Fruit fly (Drosophila melanogaster) whole organism, embryonic: ENCODE results near the gene CG7483.

ENCODE experiments used
- Abd-B ChIP-seq: fragments of 200-800 bp; sonication (Bioruptor generic); optimal IDR thresholded peaks from 2 replicates; lab custom pipeline; 2018; ENCODE audit warnings: missing biosample characterization, mild to moderate bottlenecking, missing genetic modification characterization, moderate library complexity
- Ada2b ChIP-seq: fragments of 200-800 bp; sonication (Bioruptor generic); IDR thresholded peaks from 2 replicates; pipeline ENCODE4 v1.3.6; 2022; ENCODE audit warnings: missing biosample characterization, missing genetic modification characterization
- BtbVII ChIP-seq: fragments of 200-800 bp; sonication (Bioruptor generic); optimal IDR thresholded peaks from 3 replicates; lab custom pipeline; 2017; ENCODE audit warnings: missing biosample characterization, mild to moderate bottlenecking, missing genetic modification characterization
- CG11696 ChIP-seq: fragments of 200-800 bp; sonication (Bioruptor generic); IDR thresholded peaks from 2 replicates; pipeline ENCODE4 v1.3.6; 2022; ENCODE audit warnings: missing biosample characterization, missing genetic modification characterization
- CG14710 ChIP-seq: fragments of 200-800 bp; sonication (Bioruptor generic); optimal IDR thresholded peaks from 3 replicates; lab custom pipeline; 2019; ENCODE audit warnings: missing biosample characterization, mild to moderate bottlenecking, missing genetic modification characterization, moderate library complexity
- CG15269 ChIP-seq: fragments of 200-800 bp; sonication (Bioruptor generic); optimal IDR thresholded peaks from 2 replicates; lab custom pipeline; 2018; ENCODE audit warnings: missing biosample characterization, mild to moderate bottlenecking, missing genetic modification characterization, moderate library complexity
- CG1529 ChIP-seq: fragments of 200-800 bp; sonication (Bioruptor generic); optimal IDR thresholded peaks from 3 replicates; lab custom pipeline; 2018; ENCODE audit warnings: missing biosample characterization, missing genetic modification characterization
- CG17912 ChIP-seq: fragments of 200-800 bp; sonication (Bioruptor generic); optimal IDR thresholded peaks from 2 replicates; lab custom pipeline; 2018; ENCODE audit warnings: missing biosample characterization, mild to moderate bottlenecking, missing genetic modification characterization
- CG18599 ChIP-seq: fragments of 200-800 bp; sonication (Bioruptor generic); optimal IDR thresholded peaks from 3 replicates; lab custom pipeline; 2017; ENCODE audit warnings: missing biosample characterization, missing genetic modification characterization, mild to moderate bottlenecking, moderate library complexity, missing genetic modification reagents
- CG2129 ChIP-seq: fragments of 200-800 bp; sonication (Bioruptor generic); IDR thresholded peaks from 2 replicates; pipeline ENCODE4 v1.3.6; 2022; ENCODE audit warnings: missing biosample characterization, missing genetic modification characterization; ENCODE audit not compliant: partially characterized antibody
- CG31388 ChIP-seq: fragments of 200-800 bp; sonication (Bioruptor generic); optimal IDR thresholded peaks from 2 replicates; lab custom pipeline; 2016; ENCODE audit warnings: missing biosample characterization, missing genetic modification characterization
- CG34422 ChIP-seq: fragments of 200-800 bp; sonication (Bioruptor generic); IDR thresholded peaks from 3 replicates; pipeline ENCODE4 v1.3.6; 2022; ENCODE audit warnings: missing biosample characterization, missing genetic modification characterization
- CG4282 ChIP-seq: fragments of 200-800 bp; sonication (Bioruptor generic); optimal IDR thresholded peaks from 2 replicates; lab custom pipeline; 2016; ENCODE audit warnings: missing biosample characterization, missing genetic modification characterization
- CG4707 ChIP-seq: fragments of 200-800 bp; sonication (Bioruptor generic); optimal IDR thresholded peaks from 2 replicates; lab custom pipeline; 2018; ENCODE audit warnings: missing biosample characterization, mild to moderate bottlenecking, missing genetic modification characterization, moderate library complexity
- CG6272 ChIP-seq: fragments of 200-800 bp; sonication (Bioruptor generic); IDR thresholded peaks from 2 replicates; pipeline ENCODE4 v1.3.6; 2022; ENCODE audit warnings: missing biosample characterization, missing genetic modification characterization
- CG6654 ChIP-seq: fragments of 200-800 bp; sonication (Bioruptor generic); optimal IDR thresholded peaks from 2 replicates; lab custom pipeline; 2017; ENCODE audit warnings: missing biosample characterization, mild to moderate bottlenecking, missing genetic modification characterization
- CG7786 ChIP-seq: fragments of 200-800 bp; sonication (Bioruptor generic); optimal IDR thresholded peaks from 2 replicates; lab custom pipeline; 2016; ENCODE audit warnings: missing biosample characterization, missing genetic modification characterization
- CG8290 ChIP-seq, 3 experiments: fragments of 200-800 bp; sonication (Bioruptor generic); optimal IDR thresholded peaks; 2 replicates each; lab custom pipeline; 2016 to 2019; ENCODE audit warnings: missing biosample characterization in 3 of 3, missing genetic modification characterization in 3 of 3, mild to moderate bottlenecking in 2 of 3, moderate library complexity in 1 of 3
- CG9609 ChIP-seq: fragments of 200-800 bp; sonication (Bioruptor generic); optimal IDR thresholded peaks from 3 replicates; lab custom pipeline; 2016; ENCODE audit warnings: missing biosample characterization, missing genetic modification characterization
- Dbx ChIP-seq: fragments of 200-800 bp; sonication (Bioruptor generic); IDR thresholded peaks from 3 replicates; pipeline ENCODE4 v1.3.6; 2022; ENCODE audit warnings: missing biosample characterization, missing genetic modification characterization
- Dp ChIP-seq: fragments of 200-800 bp; sonication (Bioruptor generic); optimal IDR thresholded peaks from 2 replicates; lab custom pipeline; 2018; ENCODE audit warnings: missing biosample characterization, mild to moderate bottlenecking, missing genetic modification characterization, moderate library complexity
- E2f1 ChIP-seq: fragments of 200-800 bp; sonication (Bioruptor generic); IDR thresholded peaks from 2 replicates; pipeline ENCODE4 v1.3.6; 2022; ENCODE audit warnings: missing biosample characterization, missing genetic modification characterization
- HLH4C ChIP-seq: fragments of 200-800 bp; sonication (Bioruptor generic); IDR thresholded peaks from 3 replicates; pipeline ENCODE4 v1.3.6; 2022; ENCODE audit warnings: missing biosample characterization, missing genetic modification characterization; ENCODE audit not compliant: partially characterized antibody
- Hr39 ChIP-seq: fragments of >200 bp; optimal IDR thresholded peaks from 2 replicates; lab custom pipeline; 2017
- Mad ChIP-seq: fragments of 200-800 bp; sonication (Bioruptor generic); optimal IDR thresholded peaks from 2 replicates; lab custom pipeline; 2016; ENCODE audit warnings: missing biosample characterization, missing genetic modification characterization
- Mes4 ChIP-seq: fragments of 200-800 bp; sonication (Bioruptor generic); optimal IDR thresholded peaks from 2 replicates; lab custom pipeline; 2016; ENCODE audit warnings: missing biosample characterization, missing genetic modification characterization
- Nf-YB ChIP-seq: fragments of 200-800 bp; sonication (Bioruptor generic); optimal IDR thresholded peaks from 3 replicates; lab custom pipeline; 2019; ENCODE audit warnings: missing biosample characterization, mild to moderate bottlenecking, missing genetic modification characterization, moderate library complexity
- Oaz ChIP-seq: fragments of 200-800 bp; sonication (Bioruptor generic); IDR thresholded peaks from 2 replicates; pipeline ENCODE4 v1.3.6; 2022; ENCODE audit warnings: missing biosample characterization, missing genetic modification characterization
- Optix ChIP-seq: fragments of 200-800 bp; sonication (Bioruptor generic); IDR thresholded peaks from 3 replicates; pipeline ENCODE4 v1.3.6; 2022; ENCODE audit warnings: missing biosample characterization, missing genetic modification characterization
- Spps ChIP-seq: fragments of 200-800 bp; sonication (Bioruptor generic); optimal IDR thresholded peaks from 2 replicates; lab custom pipeline; 2018; ENCODE audit warnings: missing biosample characterization, mild to moderate bottlenecking, missing genetic modification characterization
- Stat92E ChIP-seq, 3 experiments: fragments of >200 bp in 2 of 3; fragments of 200-800 bp in 1 of 3; sonication (Bioruptor generic) in 1 of 3; optimal IDR thresholded peaks; 2 replicates each; lab custom pipeline; 2017 to 2019; ENCODE audit warnings: missing biosample characterization in 3 of 3, missing genetic modification characterization in 3 of 3, mild to moderate bottlenecking in 1 of 3, moderate library complexity in 1 of 3
- Taf1 ChIP-seq: fragments of 200-800 bp; sonication (Bioruptor generic); IDR thresholded peaks from 2 replicates; pipeline ENCODE4 v1.3.6; 2022; ENCODE audit warnings: missing biosample characterization, missing genetic modification characterization
- Tbp ChIP-seq: fragments of >200 bp; optimal IDR thresholded peaks from 2 replicates; lab custom pipeline; 2018; ENCODE audit warnings: missing biosample characterization, missing genetic modification characterization
- Trl ChIP-seq, 3 experiments: fragments of >200 bp in 2 of 3; fragments of 200-800 bp in 1 of 3; sonication (Bioruptor generic) in 1 of 3; optimal IDR thresholded peaks; 2 replicates in 1 of 3; 3 replicates in 2 of 3; lab custom pipeline; 2016 to 2017; ENCODE audit warnings: missing biosample characterization in 1 of 3, missing genetic modification characterization in 1 of 3
- Xrp1 ChIP-seq: fragments of 200-800 bp; sonication (Bioruptor generic); IDR thresholded peaks from 2 replicates; pipeline ENCODE4 v1.3.6; 2022; ENCODE audit warnings: missing biosample characterization, missing genetic modification characterization
- YL-1 ChIP-seq: fragments of 200-800 bp; sonication (Bioruptor generic); optimal IDR thresholded peaks from 3 replicates; lab custom pipeline; 2017; ENCODE audit warnings: missing biosample characterization, mild to moderate bottlenecking, missing genetic modification characterization
- ab ChIP-seq: fragments of 200-800 bp; sonication (Bioruptor generic); optimal IDR thresholded peaks from 2 replicates; lab custom pipeline; 2016; ENCODE audit warnings: missing biosample characterization, missing genetic modification characterization
- bsh ChIP-seq, 2 experiments: fragments of 200-800 bp; sonication (Bioruptor generic); optimal IDR thresholded peaks; 2 replicates each; lab custom pipeline; 2017 to 2018; ENCODE audit warnings: mild to moderate bottlenecking in 2 of 2, missing biosample characterization in 2 of 2, missing genetic modification characterization in 2 of 2, moderate library complexity in 1 of 2
- fd96Cb ChIP-seq: fragments of 200-800 bp; sonication (Bioruptor generic); optimal IDR thresholded peaks from 2 replicates; lab custom pipeline; 2018; ENCODE audit warnings: missing biosample characterization, mild to moderate bottlenecking, missing genetic modification characterization, moderate library complexity
- fu2 ChIP-seq: fragments of 200-800 bp; sonication (Bioruptor generic); optimal IDR thresholded peaks from 2 replicates; lab custom pipeline; 2016; ENCODE audit warnings: missing biosample characterization, missing genetic modification characterization
- knrl ChIP-seq: fragments of 200-800 bp; sonication (Bioruptor generic); IDR thresholded peaks from 3 replicates; pipeline ENCODE4 v1.3.6; 2022; ENCODE audit warnings: missing biosample characterization, missing genetic modification characterization; ENCODE audit not compliant: partially characterized antibody
- lilli ChIP-seq: fragments of 200-800 bp; sonication (Bioruptor generic); optimal IDR thresholded peaks from 3 replicates; lab custom pipeline; 2016; ENCODE audit warnings: missing biosample characterization, missing genetic modification characterization
- lola ChIP-seq, 3 experiments: fragments of >200 bp in 2 of 3; fragments of 200-800 bp in 1 of 3; sonication (Bioruptor generic) in 1 of 3; optimal IDR thresholded peaks; 2 replicates each; lab custom pipeline; 2017 to 2019; ENCODE audit warnings: missing biosample characterization in 3 of 3, missing genetic modification characterization in 3 of 3, mild to moderate bottlenecking in 1 of 3, moderate library complexity in 1 of 3
- pb ChIP-seq: fragments of 200-800 bp; sonication (Bioruptor generic); optimal IDR thresholded peaks from 3 replicates; lab custom pipeline; 2016; ENCODE audit warnings: missing biosample characterization, missing genetic modification characterization
- pita ChIP-seq: fragments of 200-800 bp; sonication (Bioruptor generic); optimal IDR thresholded peaks from 2 replicates; lab custom pipeline; 2017; ENCODE audit warnings: missing biosample characterization, mild to moderate bottlenecking, missing genetic modification characterization
- repo ChIP-seq: fragments of 200-800 bp; sonication (Bioruptor generic); optimal IDR thresholded peaks from 2 replicates; lab custom pipeline; 2016; ENCODE audit warnings: missing biosample characterization, missing genetic modification characterization
- ro ChIP-seq: fragments of 200-800 bp; sonication (Bioruptor generic); IDR thresholded peaks from 2 replicates; pipeline ENCODE4 v1.3.6; 2022; ENCODE audit warnings: missing biosample characterization, missing genetic modification characterization
- salm ChIP-seq: fragments of 200-800 bp; sonication (Bioruptor generic); optimal IDR thresholded peaks from 2 replicates; lab custom pipeline; 2018; ENCODE audit warnings: missing biosample characterization, mild to moderate bottlenecking, missing genetic modification characterization
- slou ChIP-seq: fragments of 200-800 bp; sonication (Bioruptor generic); optimal IDR thresholded peaks from 3 replicates; lab custom pipeline; 2016; ENCODE audit warnings: missing biosample characterization, missing genetic modification characterization
- trem ChIP-seq: fragments of 200-800 bp; optimal IDR thresholded peaks from 3 replicates; lab custom pipeline; 2019; ENCODE audit warnings: missing biosample characterization, mild to moderate bottlenecking, missing genetic modification characterization, moderate library complexity
- ttk ChIP-seq: fragments of 200-800 bp; sonication (Bioruptor generic); IDR thresholded peaks from 2 replicates; pipeline ENCODE4 v2.1.2; 2022; ENCODE audit warnings: missing biosample characterization, missing genetic modification characterization

The CG7483 gene

DNA sequence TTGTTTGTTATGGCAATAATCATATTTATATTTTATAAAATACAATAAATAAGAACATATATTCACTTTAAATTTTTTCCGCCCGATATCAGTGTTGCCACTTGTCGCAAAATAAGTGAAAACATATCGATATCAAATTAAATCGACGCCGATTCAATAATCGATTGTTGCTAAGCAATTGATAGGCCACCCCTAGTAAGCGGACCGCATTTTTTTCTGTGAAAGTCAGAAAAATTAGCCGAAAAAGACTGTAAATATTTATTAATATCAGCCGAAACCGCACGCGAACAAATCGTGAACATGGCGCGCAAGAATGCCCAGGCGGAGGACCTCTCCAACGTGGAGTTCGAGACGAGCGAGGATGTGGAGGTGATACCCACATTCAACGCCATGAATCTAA is at the start of gene CG7483 (continued):
- TF ChIP-seq lilli (GFP tag; lab: Kevin White, UChicago) (no peak), Spps (tag; lab: Kevin White, UChicago) (no peak), CG1529 (no peak), CG2129 (peak; percentile 66), CG18599 (no peak), pita (GFP tag; lab: Kevin White, UChicago) (no peak), fu2 (no peak), Abd-B (GFP tag; lab: Kevin White, UChicago) (no peak), pb (GFP tag; lab: Kevin White, UChicago) (no peak), bsh (GFP tag; optimal IDR thresholded peaks at IDR 0.05; lab: Kevin White, UChicago) (no peak), BtbVII (GFP tag; lab: Kevin White, UChicago) (no peak), Oaz (no peak), trem (tag; lab: Kevin White, UChicago) (peak; percentile 58), Tbp (GFP tag; lab: Kevin White, UChicago) (no peak), CG4707 (GFP tag; lab: Kevin White, UChicago) (no peak), Mes4 (GFP tag; lab: Kevin White, UChicago) (no peak), CG15269 (tag; lab: Kevin White, UChicago) (no peak), CG14710 (tag; lab: Kevin White, UChicago) (peak; percentile 55), Ada2b (GFP tag; lab: Robert Waterston, UW) (no peak), E2f1 (GFP tag; lab: Robert Waterston, UW) (no peak), ro (GFP tag; lab: Robert Waterston, UW) (no peak), CG6272 (GFP tag; lab: Robert Waterston, UW) (no peak), slou (GFP tag; lab: Kevin White, UChicago) (no peak), Taf1 (GFP tag; lab: Robert Waterston, UW) (no peak), HLH4C (GFP tag; lab: Robert Waterston, UW) (peak; percentile 82), ab (GFP tag; lab: Kevin White, UChicago) (no peak), CG4282 (GFP tag; lab: Kevin White, UChicago) (no peak), CG8290 (GFP tag; optimal IDR thresholded peaks at IDR 0.05; lab: Kevin White, UChicago) (no peak), CG8290 (tag; optimal IDR thresholded peaks at IDR 0.05; lab: Kevin White, UChicago) (no peak), knrl (peak; percentile 78), Optix (GFP tag; lab: Robert Waterston, UW) (no peak), CG7786 (GFP tag; lab: Kevin White, UChicago) (no peak), CG17912 (GFP tag; lab: Kevin White, UChicago) (no peak), Trl (optimal IDR thresholded peaks at IDR 0.05; lab: Kevin White, UChicago) (no peak), Trl (GFP tag; optimal IDR thresholded peaks at IDR 0.05; lab: Kevin White, UChicago) (no peak), Mad (GFP tag; lab: Kevin White, UChicago) (no peak), salm (no peak), Dbx (GFP tag; lab: Robert Waterston, UW) (no peak), Hr39 (lab: Kevin White, UChicago) (no peak), fd96Cb (tag; lab: Kevin White, UChicago) (no peak), Nf-YB (GFP tag; lab: Kevin White, UChicago) (no peak), CG31388 (GFP tag; lab: Kevin White, UChicago) (no peak), CG34422 (GFP tag; lab: Robert Waterston, UW) (peak; percentile 52; the same call in 1 of the 3 replicates), ttk (no peak), CG9609 (no peak), CG6654 (GFP tag; lab: Kevin White, UChicago) (no peak), CG11696 (GFP tag; lab: Robert Waterston, UW) (no peak), lola (GFP tag; optimal IDR thresholded peaks at IDR 0.05; lab: Kevin White, UChicago) (no peak), repo (GFP tag; lab: Kevin White, UChicago) (no peak), Stat92E (GFP tag; optimal IDR thresholded peaks at IDR 0.05; lab: Kevin White, UChicago) (peak in 1 of 3 experiments; percentile 43), Dp (peak; percentile 96), YL-1 (peak; percentile 75), Xrp1 (GFP tag; lab: Robert Waterston, UW) (no peak)
